Fruit fly (Drosophila melanogaster) whole organism, embryonic: ENCODE results near the gene CG6628.

Experiments
- CG11093 ChIP-seq: fragments of 200-800 bp; sonication (Bioruptor generic); IDR thresholded peaks from 3 replicates; pipeline ENCODE4 v1.3.6; 2022; ENCODE audit warnings: missing biosample characterization, missing genetic modification characterization
- CG12155 ChIP-seq: fragments of 200-800 bp; sonication (Bioruptor generic); optimal IDR thresholded peaks from 3 replicates; lab custom pipeline; 2016; ENCODE audit warnings: missing biosample characterization, missing genetic modification characterization
- CG12391 ChIP-seq: fragments of 200-800 bp; sonication (Bioruptor generic); optimal IDR thresholded peaks from 3 replicates; lab custom pipeline; 2018; ENCODE audit warnings: missing biosample characterization, mild to moderate bottlenecking, missing genetic modification characterization, moderate library complexity
- CG14050 ChIP-seq: fragments of 200-800 bp; sonication (Bioruptor generic); IDR thresholded peaks from 3 replicates; pipeline ENCODE4 v1.3.6; 2022; ENCODE audit warnings: missing biosample characterization, missing genetic modification characterization
- CG15601 ChIP-seq: fragments of 200-800 bp; sonication (Bioruptor generic); optimal IDR thresholded peaks from 3 replicates; lab custom pipeline; 2019; ENCODE audit warnings: missing biosample characterization, mild to moderate bottlenecking, missing genetic modification characterization, moderate library complexity
- CG1602 ChIP-seq: fragments of 200-800 bp; sonication (Bioruptor generic); optimal IDR thresholded peaks from 3 replicates; lab custom pipeline; 2016; ENCODE audit warnings: missing biosample characterization, missing genetic modification characterization
- CG16813 ChIP-seq: fragments of 200-800 bp; sonication (Bioruptor generic); IDR thresholded peaks from 3 replicates; pipeline ENCODE4 v1.3.6; 2022; ENCODE audit warnings: missing biosample characterization, missing genetic modification characterization; ENCODE audit not compliant: partially characterized antibody
- CG16815 ChIP-seq: fragments of 200-800 bp; sonication (Bioruptor generic); optimal IDR thresholded peaks from 3 replicates; lab custom pipeline; 2017; ENCODE audit warnings: missing biosample characterization, mild to moderate bottlenecking, missing genetic modification characterization
- CG16863 ChIP-seq: fragments of 200-800 bp; sonication (Bioruptor generic); optimal IDR thresholded peaks from 3 replicates; lab custom pipeline; 2016; ENCODE audit warnings: missing biosample characterization, missing genetic modification characterization
- CG17361 ChIP-seq: fragments of 200-800 bp; sonication (Bioruptor generic); IDR thresholded peaks from 3 replicates; pipeline ENCODE4 v1.3.6; 2022; ENCODE audit warnings: missing biosample characterization, missing genetic modification characterization
- CG17912 ChIP-seq: fragments of 200-800 bp; sonication (Bioruptor generic); optimal IDR thresholded peaks from 2 replicates; lab custom pipeline; 2018; ENCODE audit warnings: missing biosample characterization, mild to moderate bottlenecking, missing genetic modification characterization
- CG18262 ChIP-seq: fragments of 200-800 bp; optimal IDR thresholded peaks from 3 replicates; lab custom pipeline; 2019; ENCODE audit warnings: missing biosample characterization, mild to moderate bottlenecking, missing genetic modification characterization, moderate library complexity
- CG2889 ChIP-seq: fragments of 200-800 bp; sonication (Bioruptor generic); IDR thresholded peaks from 3 replicates; pipeline ENCODE4 v1.3.6; 2022; ENCODE audit warnings: missing biosample characterization, missing genetic modification characterization
- CG30403 ChIP-seq: fragments of 200-800 bp; sonication (Bioruptor generic); optimal IDR thresholded peaks from 3 replicates; lab custom pipeline; 2016; ENCODE audit warnings: missing biosample characterization, missing genetic modification characterization
- CG4328 ChIP-seq: fragments of 200-800 bp; sonication (Bioruptor generic); optimal IDR thresholded peaks from 3 replicates; lab custom pipeline; 2017; ENCODE audit warnings: missing biosample characterization, missing genetic modification reagents, missing genetic modification characterization
- CG4424 ChIP-seq: fragments of 200-800 bp; sonication (Bioruptor generic); optimal IDR thresholded peaks from 3 replicates; lab custom pipeline; 2016; ENCODE audit warnings: missing biosample characterization, missing genetic modification characterization
- CG6813 ChIP-seq: fragments of 200-800 bp; sonication (Bioruptor generic); optimal IDR thresholded peaks from 2 replicates; lab custom pipeline; 2017; ENCODE audit warnings: missing biosample characterization, missing genetic modification characterization, mild to moderate bottlenecking, moderate library complexity, missing genetic modification reagents
- CG7271 ChIP-seq: fragments of 200-800 bp; sonication (Bioruptor generic); optimal IDR thresholded peaks from 2 replicates; lab custom pipeline; 2018; ENCODE audit warnings: missing biosample characterization, mild to moderate bottlenecking, missing genetic modification characterization, moderate library complexity
- CG8388 ChIP-seq: fragments of 200-800 bp; sonication (Bioruptor generic); optimal IDR thresholded peaks from 2 replicates; lab custom pipeline; 2019; ENCODE audit warnings: missing biosample characterization, mild to moderate bottlenecking, missing genetic modification characterization, moderate library complexity
- CG9437 ChIP-seq: fragments of 200-800 bp; sonication (Bioruptor generic); optimal IDR thresholded peaks from 2 replicates; lab custom pipeline; 2018; ENCODE audit warnings: missing biosample characterization, mild to moderate bottlenecking, missing genetic modification characterization
- CG9609 ChIP-seq: fragments of 200-800 bp; sonication (Bioruptor generic); optimal IDR thresholded peaks from 3 replicates; lab custom pipeline; 2016; ENCODE audit warnings: missing biosample characterization, missing genetic modification characterization
- CG9727 ChIP-seq: fragments of 200-800 bp; sonication (Bioruptor generic); optimal IDR thresholded peaks from 3 replicates; lab custom pipeline; 2017; ENCODE audit warnings: missing biosample characterization, mild to moderate bottlenecking, missing genetic modification characterization
- Dip3 ChIP-seq: fragments of 200-800 bp; sonication (Bioruptor generic); optimal IDR thresholded peaks from 3 replicates; lab custom pipeline; 2016; ENCODE audit warnings: missing biosample characterization, missing genetic modification characterization
- HmgD ChIP-seq: fragments of 200-800 bp; sonication (Bioruptor generic); optimal IDR thresholded peaks from 3 replicates; lab custom pipeline; 2016; ENCODE audit warnings: missing biosample characterization, missing genetic modification characterization
- Hr3 ChIP-seq: fragments of 200-800 bp; sonication (Bioruptor generic); optimal IDR thresholded peaks from 3 replicates; lab custom pipeline; 2016; ENCODE audit warnings: missing biosample characterization, missing genetic modification characterization
- Hsf ChIP-seq: fragments of 200-800 bp; sonication (Bioruptor generic); optimal IDR thresholded peaks from 3 replicates; lab custom pipeline; 2016; ENCODE audit warnings: missing biosample characterization, missing genetic modification characterization
- Lpt ChIP-seq: fragments of >200 bp; optimal IDR thresholded peaks from 2 replicates; lab custom pipeline; 2018; ENCODE audit warnings: missing biosample characterization, missing genetic modification characterization
- Mad ChIP-seq: fragments of 200-800 bp; sonication (Bioruptor generic); optimal IDR thresholded peaks from 2 replicates; lab custom pipeline; 2016; ENCODE audit warnings: missing biosample characterization, missing genetic modification characterization
- NC2α ChIP-seq: fragments of 200-800 bp; sonication (Bioruptor generic); optimal IDR thresholded peaks from 2 replicates; lab custom pipeline; 2016; ENCODE audit warnings: missing biosample characterization, missing genetic modification characterization
- Nf-YC ChIP-seq: fragments of 200-800 bp; optimal IDR thresholded peaks from 3 replicates; lab custom pipeline; 2019; ENCODE audit warnings: missing biosample characterization, mild to moderate bottlenecking, missing genetic modification characterization, moderate library complexity
- Oaz ChIP-seq: fragments of 200-800 bp; sonication (Bioruptor generic); IDR thresholded peaks from 2 replicates; pipeline ENCODE4 v1.3.6; 2022; ENCODE audit warnings: missing biosample characterization, missing genetic modification characterization
- Rfx ChIP-seq: fragments of 200-800 bp; sonication (Bioruptor generic); IDR thresholded peaks from 2 replicates; pipeline ENCODE4 v1.3.6; 2022; ENCODE audit warnings: missing biosample characterization, missing genetic modification characterization
- ap ChIP-seq: fragments of 200-800 bp; sonication (Bioruptor generic); IDR thresholded peaks from 2 replicates; pipeline ENCODE4 v1.3.6; 2022; ENCODE audit warnings: missing biosample characterization, missing genetic modification characterization
- az2 ChIP-seq: fragments of 200-800 bp; sonication (Bioruptor generic); optimal IDR thresholded peaks from 3 replicates; lab custom pipeline; 2016; ENCODE audit warnings: missing biosample characterization, missing genetic modification characterization
- bowl ChIP-seq: fragments of 200-800 bp; sonication (Bioruptor generic); IDR thresholded peaks from 2 replicates; pipeline ENCODE4 v1.3.6; 2022; ENCODE audit warnings: missing biosample characterization, missing genetic modification characterization
- esg ChIP-seq: fragments of 200-800 bp; sonication (Bioruptor generic); conservative IDR thresholded peaks from 2 replicates; pipeline ENCODE4 v1.3.6; 2022; ENCODE audit warnings: missing biosample characterization, missing genetic modification characterization
- fu2 ChIP-seq: fragments of 200-800 bp; sonication (Bioruptor generic); optimal IDR thresholded peaks from 2 replicates; lab custom pipeline; 2016; ENCODE audit warnings: missing biosample characterization, missing genetic modification characterization
- gem ChIP-seq: fragments of 200-800 bp; sonication (Bioruptor generic); optimal IDR thresholded peaks from 2 replicates; lab custom pipeline; 2019; ENCODE audit warnings: missing biosample characterization, mild to moderate bottlenecking, missing genetic modification characterization, moderate library complexity
- inv ChIP-seq: fragments of 200-800 bp; sonication (Bioruptor generic); IDR thresholded peaks from 2 replicates; pipeline ENCODE4 v1.3.6; 2022; ENCODE audit warnings: missing biosample characterization, missing genetic modification characterization; ENCODE audit not compliant: partially characterized antibody
- lbe ChIP-seq: fragments of 200-800 bp; sonication (Bioruptor generic); optimal IDR thresholded peaks from 2 replicates; lab custom pipeline; 2016; ENCODE audit warnings: missing biosample characterization, mild to moderate bottlenecking, missing genetic modification characterization
- lilli ChIP-seq: fragments of 200-800 bp; sonication (Bioruptor generic); optimal IDR thresholded peaks from 3 replicates; lab custom pipeline; 2016; ENCODE audit warnings: missing biosample characterization, missing genetic modification characterization
- nau ChIP-seq: fragments of 200-800 bp; sonication (Bioruptor generic); optimal IDR thresholded peaks from 3 replicates; lab custom pipeline; 2017; ENCODE audit warnings: missing biosample characterization, mild to moderate bottlenecking, missing genetic modification characterization, missing genetic modification reagents
- phol ChIP-seq: fragments of 200-800 bp; sonication (Bioruptor generic); optimal IDR thresholded peaks from 3 replicates; lab custom pipeline; 2018; ENCODE audit warnings: missing biosample characterization, mild to moderate bottlenecking, missing genetic modification characterization, moderate library complexity
- prd ChIP-seq, 3 experiments: fragments of >200 bp in 2 of 3; fragments of 200-800 bp in 1 of 3; sonication (Bioruptor generic) in 1 of 3; optimal IDR thresholded peaks in 2 of 3; IDR thresholded peaks in 1 of 3; 2 replicates in 2 of 3; 3 replicates in 1 of 3; pipeline versions ENCODE4 v1.3.6 to Lab custom; 2017 to 2022; ENCODE audit warnings: missing biosample characterization in 1 of 3, missing genetic modification characterization in 1 of 3
- ro ChIP-seq: fragments of 200-800 bp; sonication (Bioruptor generic); IDR thresholded peaks from 2 replicates; pipeline ENCODE4 v1.3.6; 2022; ENCODE audit warnings: missing biosample characterization, missing genetic modification characterization
- run ChIP-seq: fragments of 200-800 bp; sonication (Bioruptor generic); optimal IDR thresholded peaks from 3 replicates; lab custom pipeline; 2018; ENCODE audit warnings: missing biosample characterization, mild to moderate bottlenecking, missing genetic modification characterization
- sd ChIP-seq: fragments of 200-800 bp; sonication (Bioruptor generic); optimal IDR thresholded peaks from 3 replicates; lab custom pipeline; 2018; ENCODE audit warnings: missing biosample characterization, mild to moderate bottlenecking, missing genetic modification characterization, moderate library complexity
- sens ChIP-seq: fragments of 200-800 bp; sonication (Bioruptor generic); peaks from one replicate; lab custom pipeline; 2016; ENCODE audit warnings: missing biosample characterization, missing genetic modification characterization
- sisA ChIP-seq: fragments of 200-800 bp; sonication (Bioruptor generic); IDR thresholded peaks from 2 replicates; pipeline ENCODE4 v1.3.6; 2022; ENCODE audit warnings: missing biosample characterization, missing genetic modification characterization
- sna ChIP-seq: fragments of 200-800 bp; sonication (Bioruptor generic); IDR thresholded peaks from 2 replicates; pipeline ENCODE4 v1.3.6; 2022; ENCODE audit warnings: missing biosample characterization, missing genetic modification characterization; ENCODE audit not compliant: partially characterized antibody

CG6628 gene

dm6 chr3L:10206226-10206968 lies 39.6 kb upstream of the CG6628 start (continued):
- TF ChIP-seq CG18262 (tag; lab: Kevin White, UChicago) (peak; percentile 82), sens (GFP tag; lab: Kevin White, UChicago) (peak; percentile 93), fu2 (GFP tag; lab: Kevin White, UChicago) (no peak), Oaz (GFP tag; lab: Robert Waterston, UW) (no peak), lilli (no peak), ap (GFP tag; lab: Robert Waterston, UW) (0 out of 2 replicates have a peak, but pooled peaks have one; percentile 35), esg (GFP tag; lab: Robert Waterston, UW) (peak; percentile 39; the same call in 1 of the 2 replicates), CG2889 (GFP tag; lab: Robert Waterston, UW) (no peak), CG16863 (no peak), Mad (no peak), CG12391 (tag; lab: Kevin White, UChicago) (peak; percentile 52), CG4328 (no peak), CG4424 (peak; percentile 68), inv (no peak), nau (GFP tag; lab: Kevin White, UChicago) (peak; percentile 19), Nf-YC (peak; percentile 1), sisA (GFP tag; lab: Robert Waterston, UW) (peak; percentile 75), CG7271 (no peak), HmgD (GFP tag; lab: Kevin White, UChicago) (no peak), sd (tag; lab: Kevin White, UChicago) (peak; percentile 77), lbe (GFP tag; lab: Kevin White, UChicago) (no peak), sna (GFP tag; lab: Robert Waterston, UW) (no peak), CG11093 (GFP tag; lab: Robert Waterston, UW) (no peak), prd (optimal IDR thresholded peaks at IDR 0.05; lab: Kevin White, UChicago) (no peak), prd (GFP tag; IDR thresholded peaks at IDR 0.05; lab: Robert Waterston, UW) (peak; percentile 50; the same call in 2 of the 3 replicates), CG6813 (GFP tag; lab: Kevin White, UChicago) (peak; percentile 2), gem (tag; lab: Kevin White, UChicago) (peak; percentile 75), ro (GFP tag; lab: Robert Waterston, UW) (no peak), Rfx (no peak), run (tag; lab: Kevin White, UChicago) (no peak), CG30403 (GFP tag; lab: Kevin White, UChicago) (peak; percentile 43), CG8388 (GFP tag; lab: Kevin White, UChicago) (peak; percentile 70), CG16815 (GFP tag; lab: Kevin White, UChicago) (no peak), CG14050 (no peak), CG17912 (GFP tag; lab: Kevin White, UChicago) (no peak), CG12155 (GFP tag; lab: Kevin White, UChicago) (no peak), az2 (GFP tag; lab: Kevin White, UChicago) (peak; percentile 53), NC2α (no peak), CG9727 (GFP tag; lab: Kevin White, UChicago) (peak; percentile 9), phol (tag; lab: Kevin White, UChicago) (peak; percentile 85), CG1602 (GFP tag; lab: Kevin White, UChicago) (no peak), Hsf (GFP tag; lab: Kevin White, UChicago) (peak; percentile 16), CG16813 (GFP tag; lab: Robert Waterston, UW) (no peak), CG9609 (GFP tag; lab: Kevin White, UChicago) (no peak), CG9437 (GFP tag; lab: Kevin White, UChicago) (peak; percentile 28), CG17361 (GFP tag; lab: Robert Waterston, UW) (peak; percentile 78), Hr3 (GFP tag; lab: Kevin White, UChicago) (peak; percentile 6), Lpt (no peak), CG15601 (tag; lab: Kevin White, UChicago) (peak; percentile 55), Dip3 (GFP tag; lab: Kevin White, UChicago) (peak; percentile 7), bowl (no peak)
